Fruit fly (Drosophila melanogaster): ENCODE results near the gene CG6333.

The CG6333 gene

DNA sequence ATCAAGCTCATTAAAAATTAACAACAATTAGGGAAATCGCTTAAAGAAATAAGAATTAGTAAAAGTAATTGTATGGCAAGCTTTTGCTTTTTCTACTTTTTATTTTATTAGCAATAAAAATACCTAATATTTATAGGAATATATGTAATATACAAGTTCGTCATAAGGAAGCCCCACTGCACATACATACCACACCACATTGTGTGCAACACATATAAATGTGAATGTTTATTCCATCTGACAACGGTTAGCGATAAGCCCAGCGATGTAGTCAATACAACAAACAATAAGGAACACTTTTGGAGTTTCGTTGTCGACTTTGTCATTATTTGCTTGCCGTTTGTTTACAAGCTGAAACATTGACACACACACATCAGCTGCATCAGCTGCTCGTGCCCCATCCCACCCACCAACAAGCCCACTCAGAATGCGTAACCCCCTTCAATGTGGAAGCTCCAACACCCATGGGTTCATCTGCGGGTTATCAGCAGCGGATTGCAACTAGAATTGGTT lies 694 bp downstream of the CG6333 start (continued):
- TF ChIP-seq zen (tag; optimal IDR thresholded peaks at IDR 0.05) (peak; percentile 36), sob (GFP tag; IDR thresholded peaks at IDR 0.05) (no peak), CG17361 (GFP tag; IDR thresholded peaks at IDR 0.05) (peak; percentile 72), pb (GFP tag; optimal IDR thresholded peaks at IDR 0.05) (peak; percentile 38), CkIIα-i1 (GFP tag; IDR thresholded peaks at IDR 0.05) (no peak), Myb (GFP tag; optimal IDR thresholded peaks at IDR 0.05) (peak; percentile 5), run (tag; optimal IDR thresholded peaks at IDR 0.05) (peak; percentile 71), CG18262 (tag; optimal IDR thresholded peaks at IDR 0.05) (peak; percentile 79), CG2129 (GFP tag; IDR thresholded peaks at IDR 0.05; ENCODE audit: partially characterized antibody) (no peak), HLH4C (GFP tag; IDR thresholded peaks at IDR 0.05; ENCODE audit: partially characterized antibody) (no peak), CG11695 (GFP tag; IDR thresholded peaks at IDR 0.05) (0 out of 3 replicates have a peak, but pooled peaks have one; percentile 49), Kr (GFP tag; optimal IDR thresholded peaks at IDR 0.05) (peak; percentile 89), CG12744 (GFP tag; optimal IDR thresholded peaks at IDR 0.05) (peak; percentile 1), Sry-β (GFP tag; optimal IDR thresholded peaks at IDR 0.05) (peak; percentile 70), NC2β (GFP tag; optimal IDR thresholded peaks at IDR 0.05) (peak; percentile 74), chinmo (GFP tag; IDR thresholded peaks at IDR 0.05; ENCODE audit: partially characterized antibody) (0 out of 4 replicates have a peak, but pooled peaks have one; percentile 23), NfI (GFP tag; optimal IDR thresholded peaks at IDR 0.05) (no peak), sc (optimal IDR thresholded peaks at IDR 0.05) (no peak), sc (GFP tag; optimal IDR thresholded peaks at IDR 0.05) (peak; percentile 89), zen2 (GFP tag; IDR thresholded peaks at IDR 0.05; ENCODE audit: partially characterized antibody) (no peak), CG1792 (GFP tag; optimal IDR thresholded peaks at IDR 0.05) (peak; percentile 73), dm (GFP tag; optimal IDR thresholded peaks at IDR 0.05) (no peak), en (GFP tag; optimal IDR thresholded peaks at IDR 0.05) (peak; percentile 48), danr (GFP tag; IDR thresholded peaks at IDR 0.05) (no peak), tgo (GFP tag; IDR thresholded peaks at IDR 0.05) (no peak), CG9727 (GFP tag; optimal IDR thresholded peaks at IDR 0.05) (peak; percentile 80), Side (GFP tag; optimal IDR thresholded peaks at IDR 0.05) (peak; percentile 72), CG11696 (GFP tag; IDR thresholded peaks at IDR 0.05) (no peak), CG11456 (GFP tag; IDR thresholded peaks at IDR 0.05) (no peak), CG13424 (tag; optimal IDR thresholded peaks at IDR 0.05) (peak; percentile 73), CG7839 (tag; optimal IDR thresholded peaks at IDR 0.05) (peak; percentile 37), zfh1 (GFP tag; IDR thresholded peaks at IDR 0.05) (peak; percentile 81), sqz (GFP tag; optimal IDR thresholded peaks at IDR 0.05) (peak; percentile 85), bigmax (GFP tag; optimal IDR thresholded peaks at IDR 0.05) (peak; percentile 63), trh (GFP tag; optimal IDR thresholded peaks at IDR 0.05) (peak; percentile 61), Optix (GFP tag; IDR thresholded peaks at IDR 0.05) (peak; percentile 42; the same call in 2 of the 3 replicates), pan (optimal IDR thresholded peaks at IDR 0.05) (no peak), pan (GFP tag; optimal IDR thresholded peaks at IDR 0.05 in 1 of 2, IDR thresholded peaks at IDR 0.05 in 1 of 2) (peak in 1 of 2 experiments; percentile 26), Eip74EF (GFP tag; optimal IDR thresholded peaks at IDR 0.05) (peak in 1 of 2 experiments; percentile 91), her (GFP tag; optimal IDR thresholded peaks at IDR 0.05) (peak; percentile 61), gro (GFP tag; optimal IDR thresholded peaks at IDR 0.05) (no peak), lab (GFP tag; optimal IDR thresholded peaks at IDR 0.05) (peak; percentile 84), shn (GFP tag; optimal IDR thresholded peaks at IDR 0.05) (peak; percentile 38), CoRest (tag; optimal IDR thresholded peaks at IDR 0.05) (peak; percentile 46), CG15696 (tag; optimal IDR thresholded peaks at IDR 0.05) (peak; percentile 94), ind (GFP tag; optimal IDR thresholded peaks at IDR 0.05) (no peak), stc (GFP tag; IDR thresholded peaks at IDR 0.05) (peak; percentile 66; the same call in 1 of the 2 replicates), Dbx (GFP tag; IDR thresholded peaks at IDR 0.05) (no peak), eve (GFP tag; optimal IDR thresholded peaks at IDR 0.05) (peak in 1 of 2 experiments; percentile 70), oc (tag; optimal IDR thresholded peaks at IDR 0.05) (peak; percentile 81), TFAM (GFP tag; optimal IDR thresholded peaks at IDR 0.05) (peak; percentile 76)

All from whole organism, embryonic.